Fruit fly (Drosophila melanogaster) whole organism, embryonic: ENCODE measurements around the gene CG3566.

ENCODE experiments used
- Blimp-1 ChIP-seq: fragments of 200-800 bp; sonication (Bioruptor generic); optimal IDR thresholded peaks from 3 replicates; lab custom pipeline; 2018; ENCODE audit warnings: missing biosample characterization, missing genetic modification characterization, mild to moderate bottlenecking, moderate library complexity, missing genetic modification reagents
- BtbVII ChIP-seq: fragments of 200-800 bp; sonication (Bioruptor generic); optimal IDR thresholded peaks from 3 replicates; lab custom pipeline; 2017; ENCODE audit warnings: missing biosample characterization, mild to moderate bottlenecking, missing genetic modification characterization
- CG1024 ChIP-seq: fragments of 200-800 bp; sonication (Bioruptor generic); IDR thresholded peaks from 2 replicates; pipeline ENCODE4 v1.3.6; 2022; ENCODE audit warnings: missing biosample characterization, missing genetic modification characterization
- CG11398 ChIP-seq: fragments of 200-800 bp; sonication (Bioruptor generic); optimal IDR thresholded peaks from 2 replicates; lab custom pipeline; 2016; ENCODE audit warnings: missing biosample characterization, missing genetic modification characterization
- CG12236 ChIP-seq: fragments of 200-800 bp; sonication (Bioruptor generic); optimal IDR thresholded peaks from 2 replicates; lab custom pipeline; 2016; ENCODE audit warnings: missing biosample characterization, missing genetic modification characterization
- CG14710 ChIP-seq: fragments of 200-800 bp; sonication (Bioruptor generic); optimal IDR thresholded peaks from 3 replicates; lab custom pipeline; 2019; ENCODE audit warnings: missing biosample characterization, mild to moderate bottlenecking, missing genetic modification characterization, moderate library complexity
- CG14860 ChIP-seq: fragments of 200-800 bp; sonication (Bioruptor generic); IDR thresholded peaks from 3 replicates; pipeline ENCODE4 v1.3.6; 2022; ENCODE audit warnings: missing biosample characterization, missing genetic modification characterization; ENCODE audit not compliant: partially characterized antibody
- CG1603 ChIP-seq: fragments of 200-800 bp; sonication (Bioruptor generic); optimal IDR thresholded peaks from 2 replicates; lab custom pipeline; 2019; ENCODE audit warnings: missing biosample characterization, mild to moderate bottlenecking, missing genetic modification characterization, moderate library complexity
- CG17612 ChIP-seq: fragments of 200-800 bp; sonication (Bioruptor generic); IDR thresholded peaks from 2 replicates; pipeline ENCODE4 v1.3.6; 2022; ENCODE audit warnings: missing biosample characterization, missing genetic modification characterization
- CG1792 ChIP-seq: fragments of 200-800 bp; sonication (Bioruptor generic); optimal IDR thresholded peaks from 2 replicates; lab custom pipeline; 2016; ENCODE audit warnings: missing biosample characterization, missing genetic modification characterization
- CG3065 ChIP-seq: fragments of 200-800 bp; sonication (Bioruptor generic); optimal IDR thresholded peaks from 2 replicates; lab custom pipeline; 2016; ENCODE audit warnings: missing biosample characterization, missing genetic modification characterization
- CG31388 ChIP-seq: fragments of 200-800 bp; sonication (Bioruptor generic); optimal IDR thresholded peaks from 2 replicates; lab custom pipeline; 2016; ENCODE audit warnings: missing biosample characterization, missing genetic modification characterization
- CG32767 ChIP-seq: fragments of 200-800 bp; sonication (Bioruptor generic); IDR thresholded peaks from 2 replicates; pipeline ENCODE4 v1.3.6; 2022; ENCODE audit warnings: missing biosample characterization, missing genetic modification characterization
- CG3281 ChIP-seq: fragments of 200-800 bp; sonication (Bioruptor generic); optimal IDR thresholded peaks from 3 replicates; lab custom pipeline; 2017; ENCODE audit warnings: missing biosample characterization, mild to moderate bottlenecking, missing genetic modification characterization
- CG34224 ChIP-seq: fragments of 200-800 bp; sonication (Bioruptor generic); IDR thresholded peaks from 3 replicates; pipeline ENCODE4 v1.3.6; 2022; ENCODE audit warnings: missing biosample characterization, missing genetic modification characterization; ENCODE audit not compliant: partially characterized antibody
- CG4424 ChIP-seq: fragments of 200-800 bp; sonication (Bioruptor generic); optimal IDR thresholded peaks from 3 replicates; lab custom pipeline; 2016; ENCODE audit warnings: missing biosample characterization, missing genetic modification characterization
- CG4617 ChIP-seq: fragments of 200-800 bp; sonication (Bioruptor generic); optimal IDR thresholded peaks from 3 replicates; lab custom pipeline; 2016; ENCODE audit warnings: missing biosample characterization, missing genetic modification characterization, borderline replicate concordance
- CG5245 ChIP-seq: fragments of 200-800 bp; sonication (Bioruptor generic); optimal IDR thresholded peaks from 3 replicates; lab custom pipeline; 2016; ENCODE audit warnings: missing biosample characterization, missing genetic modification characterization
- CG6175 ChIP-seq: fragments of 200-800 bp; sonication (Bioruptor generic); IDR thresholded peaks from 3 replicates; pipeline ENCODE4 v1.3.6; 2022; ENCODE audit warnings: missing biosample characterization, missing genetic modification characterization
- CG7357 ChIP-seq: fragments of 200-800 bp; sonication (Bioruptor generic); IDR thresholded peaks from 3 replicates; pipeline ENCODE4 v1.3.6; 2022; ENCODE audit warnings: missing biosample characterization, missing genetic modification characterization
- CG8924 ChIP-seq: fragments of 200-800 bp; optimal IDR thresholded peaks from 3 replicates; lab custom pipeline; 2019; ENCODE audit warnings: missing biosample characterization, mild to moderate bottlenecking, missing genetic modification characterization, moderate library complexity
- Deaf1 ChIP-seq: fragments of 200-800 bp; optimal IDR thresholded peaks from 3 replicates; lab custom pipeline; 2019; ENCODE audit warnings: missing biosample characterization, mild to moderate bottlenecking, missing genetic modification characterization, moderate library complexity
- Dref ChIP-seq: fragments of 200-800 bp; sonication (Bioruptor generic); IDR thresholded peaks from 2 replicates; pipeline ENCODE4 v1.3.6; 2022; ENCODE audit warnings: missing biosample characterization, missing genetic modification characterization
- Gug ChIP-seq: fragments of 200-800 bp; sonication (Bioruptor generic); IDR thresholded peaks from 4 replicates; pipeline ENCODE4 v1.3.6; 2022; ENCODE audit warnings: missing biosample characterization, missing genetic modification characterization
- HHEX ChIP-seq: fragments of 200-800 bp; sonication (Bioruptor generic); optimal IDR thresholded peaks from 3 replicates; lab custom pipeline; 2017; ENCODE audit warnings: missing biosample characterization, mild to moderate bottlenecking, missing genetic modification characterization, missing genetic modification reagents
- HLH3B ChIP-seq: fragments of 200-800 bp; sonication (Bioruptor generic); IDR thresholded peaks from 2 replicates; pipeline ENCODE4 v1.3.6; 2022; ENCODE audit warnings: missing biosample characterization, missing genetic modification characterization
- Lim3 ChIP-seq: fragments of 200-800 bp; sonication (Bioruptor generic); IDR thresholded peaks from 2 replicates; pipeline ENCODE4 v1.3.6; 2022; ENCODE audit warnings: missing biosample characterization, missing genetic modification characterization
- MTF-1 ChIP-seq: fragments of 200-800 bp; sonication (Bioruptor generic); optimal IDR thresholded peaks from 2 replicates; lab custom pipeline; 2018; ENCODE audit warnings: missing biosample characterization, mild to moderate bottlenecking, missing genetic modification characterization, borderline replicate concordance
- Nf-YA ChIP-seq: fragments of 200-800 bp; sonication (Bioruptor generic); IDR thresholded peaks from 2 replicates; pipeline ENCODE4 v1.3.6; 2022; ENCODE audit warnings: missing biosample characterization, missing genetic modification characterization
- Nf-YB ChIP-seq: fragments of 200-800 bp; sonication (Bioruptor generic); optimal IDR thresholded peaks from 3 replicates; lab custom pipeline; 2019; ENCODE audit warnings: missing biosample characterization, mild to moderate bottlenecking, missing genetic modification characterization, moderate library complexity
- Optix ChIP-seq: fragments of 200-800 bp; sonication (Bioruptor generic); IDR thresholded peaks from 3 replicates; pipeline ENCODE4 v1.3.6; 2022; ENCODE audit warnings: missing biosample characterization, missing genetic modification characterization
- Sin3A ChIP-seq: fragments of >200 bp; optimal IDR thresholded peaks from 2 replicates; lab custom pipeline; 2018
- Sox100B ChIP-seq: fragments of 200-800 bp; sonication (Bioruptor generic); optimal IDR thresholded peaks from 3 replicates; lab custom pipeline; 2018; ENCODE audit warnings: missing biosample characterization, mild to moderate bottlenecking, missing genetic modification characterization
- Trl ChIP-seq, 3 experiments: fragments of >200 bp in 2 of 3; fragments of 200-800 bp in 1 of 3; sonication (Bioruptor generic) in 1 of 3; optimal IDR thresholded peaks; 2 replicates in 1 of 3; 3 replicates in 2 of 3; lab custom pipeline; 2016 to 2017; ENCODE audit warnings: missing biosample characterization in 1 of 3, missing genetic modification characterization in 1 of 3
- chm ChIP-seq: fragments of 200-800 bp; sonication (Bioruptor generic); IDR thresholded peaks from 2 replicates; pipeline ENCODE4 v1.3.6; 2022; ENCODE audit warnings: missing biosample characterization, missing genetic modification characterization
- corto ChIP-seq: fragments of 200-800 bp; sonication (Bioruptor generic); optimal IDR thresholded peaks from 2 replicates; lab custom pipeline; 2016; ENCODE audit warnings: missing biosample characterization, mild to moderate bottlenecking, missing genetic modification characterization, moderate library complexity
- da ChIP-seq: fragments of 200-800 bp; sonication (Bioruptor generic); optimal IDR thresholded peaks from 2 replicates; lab custom pipeline; 2016; ENCODE audit warnings: missing biosample characterization, missing genetic modification characterization
- danr ChIP-seq: fragments of 200-800 bp; sonication (Bioruptor generic); IDR thresholded peaks from 2 replicates; pipeline ENCODE4 v1.3.6; 2022; ENCODE audit warnings: missing biosample characterization, missing genetic modification characterization
- emc ChIP-seq: fragments of 200-800 bp; sonication (Bioruptor generic); optimal IDR thresholded peaks from 2 replicates; lab custom pipeline; 2016; ENCODE audit warnings: missing biosample characterization, missing genetic modification characterization
- ftz-f1 ChIP-seq: fragments of 200-800 bp; sonication (Bioruptor generic); optimal IDR thresholded peaks from 2 replicates; lab custom pipeline; 2016; ENCODE audit warnings: missing biosample characterization, missing genetic modification characterization
- kni ChIP-seq: fragments of 200-800 bp; sonication (Bioruptor generic); optimal IDR thresholded peaks from 3 replicates; lab custom pipeline; 2017; ENCODE audit warnings: mild to moderate bottlenecking, missing biosample characterization, missing genetic modification reagents, missing genetic modification characterization
- knrl ChIP-seq: fragments of 200-800 bp; sonication (Bioruptor generic); IDR thresholded peaks from 3 replicates; pipeline ENCODE4 v1.3.6; 2022; ENCODE audit warnings: missing biosample characterization, missing genetic modification characterization; ENCODE audit not compliant: partially characterized antibody
- nom ChIP-seq: fragments of 200-800 bp; sonication (Bioruptor generic); optimal IDR thresholded peaks from 2 replicates; lab custom pipeline; 2017; ENCODE audit warnings: missing biosample characterization, missing genetic modification characterization, mild to moderate bottlenecking, moderate library complexity, missing genetic modification reagents
- pb ChIP-seq: fragments of 200-800 bp; sonication (Bioruptor generic); optimal IDR thresholded peaks from 3 replicates; lab custom pipeline; 2016; ENCODE audit warnings: missing biosample characterization, missing genetic modification characterization
- sd ChIP-seq: fragments of 200-800 bp; sonication (Bioruptor generic); optimal IDR thresholded peaks from 3 replicates; lab custom pipeline; 2018; ENCODE audit warnings: missing biosample characterization, mild to moderate bottlenecking, missing genetic modification characterization, moderate library complexity
- seq ChIP-seq: fragments of 200-800 bp; sonication (Bioruptor generic); IDR thresholded peaks from 2 replicates; pipeline ENCODE4 v1.3.6; 2022; ENCODE audit warnings: missing biosample characterization, missing genetic modification characterization
- stc ChIP-seq: fragments of 200-800 bp; sonication (Bioruptor generic); IDR thresholded peaks from 2 replicates; pipeline ENCODE4 v1.3.6; 2022; ENCODE audit warnings: missing biosample characterization, missing genetic modification characterization
- sug ChIP-seq: fragments of 200-800 bp; optimal IDR thresholded peaks from 2 replicates; lab custom pipeline; 2019; ENCODE audit warnings: missing biosample characterization, mild to moderate bottlenecking, missing genetic modification characterization, moderate library complexity
- tup ChIP-seq: fragments of 200-800 bp; sonication (Bioruptor generic); optimal IDR thresholded peaks from 2 replicates; lab custom pipeline; 2016; ENCODE audit warnings: missing biosample characterization, mild to moderate bottlenecking, missing genetic modification characterization, moderate library complexity
- unc-4 ChIP-seq: fragments of 200-800 bp; sonication (Bioruptor generic); IDR thresholded peaks from 2 replicates; pipeline ENCODE4 v1.3.6; 2022; ENCODE audit warnings: missing biosample characterization, missing genetic modification characterization; ENCODE audit not compliant: partially characterized antibody
- wek ChIP-seq: fragments of 200-800 bp; sonication (Bioruptor generic); optimal IDR thresholded peaks from 3 replicates; lab custom pipeline; 2018; ENCODE audit warnings: missing biosample characterization, mild to moderate bottlenecking, missing genetic modification characterization, moderate library complexity

The CG3566 gene

DNA sequence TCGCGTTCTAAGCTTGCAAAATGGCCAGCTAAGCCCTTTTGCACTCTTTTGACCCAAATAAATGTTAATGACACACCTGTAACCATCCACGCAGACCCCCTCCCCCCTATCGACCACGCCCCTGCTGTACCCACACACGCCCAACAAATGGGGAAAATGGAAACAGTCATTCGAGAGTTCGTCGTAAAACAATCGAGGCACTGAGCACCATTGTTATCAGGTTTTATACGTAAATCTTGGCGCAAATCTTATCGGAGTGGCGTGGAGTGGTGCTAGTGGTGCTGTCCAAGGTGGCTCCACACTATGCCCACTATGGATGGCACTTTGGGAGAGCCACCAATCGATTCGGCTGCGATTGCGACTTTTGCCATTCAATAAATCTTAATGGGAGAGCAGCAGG lies 12.1 kb downstream of the CG3566 start (continued):
- no peak for TF ChIP-seq CG4424 (GFP tag; lab: Kevin White, UChicago)
- no peak for TF ChIP-seq unc-4 (GFP tag; lab: Robert Waterston, UW)
- TF ChIP-seq CG1024 (GFP tag; lab: Robert Waterston, UW), result no peak
- no peak for TF ChIP-seq BtbVII (GFP tag; lab: Kevin White, UChicago)
- no peak for TF ChIP-seq CG4617 (GFP tag; lab: Kevin White, UChicago)
- no peak for TF ChIP-seq seq (GFP tag; lab: Robert Waterston, UW)
- TF ChIP-seq danr (GFP tag; lab: Robert Waterston, UW), result no peak
- TF ChIP-seq Nf-YB (GFP tag; lab: Kevin White, UChicago), result no peak
- no peak for TF ChIP-seq CG3065 (GFP tag; lab: Kevin White, UChicago)
- 0 out of 3 replicates have a peak, but pooled peaks have one; percentile 22 for TF ChIP-seq CG6175
- no peak for TF ChIP-seq CG14860 (GFP tag; lab: Robert Waterston, UW)
- TF ChIP-seq pb, result no peak
- TF ChIP-seq knrl (GFP tag; lab: Robert Waterston, UW), result no peak
- TF ChIP-seq chm (GFP tag; lab: Robert Waterston, UW), result no peak
- TF ChIP-seq CG31388 (GFP tag; lab: Kevin White, UChicago), result no peak
- no peak for TF ChIP-seq wek (GFP tag; lab: Kevin White, UChicago)
- no peak for TF ChIP-seq Gug
- TF ChIP-seq stc (GFP tag; lab: Robert Waterston, UW), result no peak
- TF ChIP-seq CG12236 (GFP tag; lab: Kevin White, UChicago), result no peak
- no peak for TF ChIP-seq CG34224 (GFP tag; lab: Robert Waterston, UW)
- TF ChIP-seq Nf-YA (GFP tag; lab: Robert Waterston, UW), result no peak
- TF ChIP-seq CG1603 (tag; lab: Kevin White, UChicago), result no peak
- TF ChIP-seq emc, result no peak
- TF ChIP-seq nom (GFP tag; lab: Kevin White, UChicago), result no peak
- TF ChIP-seq CG1792 (GFP tag; lab: Kevin White, UChicago), result no peak
- TF ChIP-seq CG7357, result no peak
- TF ChIP-seq CG3281 (GFP tag; lab: Kevin White, UChicago), result no peak
- TF ChIP-seq sd (tag; lab: Kevin White, UChicago), result no peak
- no peak for TF ChIP-seq HLH3B (GFP tag; lab: Robert Waterston, UW)
- TF ChIP-seq CG8924, result no peak
- TF ChIP-seq Sox100B (GFP tag; lab: Kevin White, UChicago), result no peak
- TF ChIP-seq Sin3A, result no peak
- no peak for TF ChIP-seq CG17612 (GFP tag; lab: Robert Waterston, UW)
- TF ChIP-seq CG5245, result no peak
- TF ChIP-seq CG14710 (tag; lab: Kevin White, UChicago), result no peak
- TF ChIP-seq MTF-1 (GFP tag; lab: Kevin White, UChicago), result no peak
- no peak for TF ChIP-seq corto (GFP tag; lab: Kevin White, UChicago)
- TF ChIP-seq tup (GFP tag; lab: Kevin White, UChicago), result no peak
- TF ChIP-seq CG32767 (GFP tag; lab: Robert Waterston, UW), result no peak
- no peak for TF ChIP-seq Lim3
- TF ChIP-seq Dref (GFP tag; lab: Robert Waterston, UW), result 0 out of 2 replicates have a peak, but pooled peaks have one; percentile 7
- no peak for TF ChIP-seq CG11398 (GFP tag; lab: Kevin White, UChicago)
- TF ChIP-seq Trl (optimal IDR thresholded peaks at IDR 0.05; lab: Kevin White, UChicago), result no peak
- no peak for TF ChIP-seq Trl (GFP tag; optimal IDR thresholded peaks at IDR 0.05; lab: Kevin White, UChicago)
- no peak for TF ChIP-seq Optix
- no peak for TF ChIP-seq HHEX (GFP tag; lab: Kevin White, UChicago)
- no peak for TF ChIP-seq kni (GFP tag; lab: Kevin White, UChicago)
- TF ChIP-seq Deaf1 (tag; lab: Kevin White, UChicago), result no peak
- no peak for TF ChIP-seq da
- TF ChIP-seq ftz-f1 (GFP tag; lab: Kevin White, UChicago), result peak; percentile 45
- peak; percentile 62 for TF ChIP-seq sug (tag; lab: Kevin White, UChicago)
- TF ChIP-seq Blimp-1, result no peak
